Fruit fly (Drosophila melanogaster) whole organism, embryonic: ENCODE measurements around the gene CG31974.
A peak's percentile ranks its signal among the peaks of the same experiment; 100 is the strongest.

Source experiments
- B-H1 ChIP-seq: fragments of 200-800 bp; sonication (Bioruptor generic); IDR thresholded peaks from 3 replicates; pipeline ENCODE4 v1.3.6; 2022; ENCODE audit warnings: missing biosample characterization, missing genetic modification characterization
- CG10543 ChIP-seq: fragments of 200-800 bp; sonication (Bioruptor generic); optimal IDR thresholded peaks from 3 replicates; lab custom pipeline; 2017; ENCODE audit warnings: missing biosample characterization, mild to moderate bottlenecking, missing genetic modification characterization, moderate library complexity
- CG11085 ChIP-seq: fragments of 200-800 bp; sonication (Bioruptor generic); IDR thresholded peaks from 2 replicates; pipeline ENCODE4 v1.3.6; 2022; ENCODE audit warnings: missing biosample characterization, missing genetic modification characterization
- CG11093 ChIP-seq: fragments of 200-800 bp; sonication (Bioruptor generic); IDR thresholded peaks from 3 replicates; pipeline ENCODE4 v1.3.6; 2022; ENCODE audit warnings: missing biosample characterization, missing genetic modification characterization
- CG14050 ChIP-seq: fragments of 200-800 bp; sonication (Bioruptor generic); IDR thresholded peaks from 3 replicates; pipeline ENCODE4 v1.3.6; 2022; ENCODE audit warnings: missing biosample characterization, missing genetic modification characterization
- CG15011 ChIP-seq: fragments of 200-800 bp; sonication (Bioruptor generic); optimal IDR thresholded peaks from 3 replicates; lab custom pipeline; 2018; ENCODE audit warnings: missing biosample characterization, mild to moderate bottlenecking, missing genetic modification characterization
- CG15514 ChIP-seq: fragments of 200-800 bp; sonication (Bioruptor generic); optimal IDR thresholded peaks from 3 replicates; lab custom pipeline; 2017; ENCODE audit warnings: missing biosample characterization, missing genetic modification characterization, mild to moderate bottlenecking, moderate library complexity, missing genetic modification reagents
- CG1647 ChIP-seq: fragments of 200-800 bp; sonication (Bioruptor generic); optimal IDR thresholded peaks from 3 replicates; lab custom pipeline; 2016; ENCODE audit warnings: missing biosample characterization, missing genetic modification characterization
- CG16813 ChIP-seq: fragments of 200-800 bp; sonication (Bioruptor generic); IDR thresholded peaks from 3 replicates; pipeline ENCODE4 v1.3.6; 2022; ENCODE audit warnings: missing biosample characterization, missing genetic modification characterization; ENCODE audit not compliant: partially characterized antibody
- CG17802 ChIP-seq: fragments of 200-800 bp; sonication (Bioruptor generic); optimal IDR thresholded peaks from 2 replicates; lab custom pipeline; 2018; ENCODE audit warnings: missing biosample characterization, mild to moderate bottlenecking, missing genetic modification characterization, moderate library complexity
- CG1792 ChIP-seq: fragments of 200-800 bp; sonication (Bioruptor generic); optimal IDR thresholded peaks from 2 replicates; lab custom pipeline; 2016; ENCODE audit warnings: missing biosample characterization, missing genetic modification characterization
- CG2875 ChIP-seq: fragments of 200-800 bp; sonication (Bioruptor generic); optimal IDR thresholded peaks from 2 replicates; lab custom pipeline; 2017; ENCODE audit warnings: missing biosample characterization, mild to moderate bottlenecking, missing genetic modification characterization, missing genetic modification reagents
- CG31224 ChIP-seq: fragments of 200-800 bp; sonication (Bioruptor generic); IDR thresholded peaks from 2 replicates; pipeline ENCODE4 v1.3.6; 2022; ENCODE audit warnings: missing biosample characterization, missing genetic modification characterization
- CG34224 ChIP-seq: fragments of 200-800 bp; sonication (Bioruptor generic); IDR thresholded peaks from 3 replicates; pipeline ENCODE4 v1.3.6; 2022; ENCODE audit warnings: missing biosample characterization, missing genetic modification characterization; ENCODE audit not compliant: partially characterized antibody
- CG34422 ChIP-seq: fragments of 200-800 bp; sonication (Bioruptor generic); IDR thresholded peaks from 3 replicates; pipeline ENCODE4 v1.3.6; 2022; ENCODE audit warnings: missing biosample characterization, missing genetic modification characterization
- CG4424 ChIP-seq: fragments of 200-800 bp; sonication (Bioruptor generic); optimal IDR thresholded peaks from 3 replicates; lab custom pipeline; 2016; ENCODE audit warnings: missing biosample characterization, missing genetic modification characterization
- CG5245 ChIP-seq: fragments of 200-800 bp; sonication (Bioruptor generic); optimal IDR thresholded peaks from 3 replicates; lab custom pipeline; 2016; ENCODE audit warnings: missing biosample characterization, missing genetic modification characterization
- CG7928 ChIP-seq: fragments of 200-800 bp; sonication (Bioruptor generic); optimal IDR thresholded peaks from 2 replicates; lab custom pipeline; 2017; ENCODE audit warnings: missing biosample characterization, mild to moderate bottlenecking, missing genetic modification characterization
- CG8281 ChIP-seq: fragments of 200-800 bp; sonication (Bioruptor generic); optimal IDR thresholded peaks from 2 replicates; lab custom pipeline; 2018; ENCODE audit warnings: missing biosample characterization, mild to moderate bottlenecking, missing genetic modification characterization, moderate library complexity
- CG8924 ChIP-seq: fragments of 200-800 bp; optimal IDR thresholded peaks from 3 replicates; lab custom pipeline; 2019; ENCODE audit warnings: missing biosample characterization, mild to moderate bottlenecking, missing genetic modification characterization, moderate library complexity
- CG9215 ChIP-seq: fragments of 200-800 bp; sonication (Bioruptor generic); IDR thresholded peaks from 2 replicates; pipeline ENCODE4 v1.3.6; 2022; ENCODE audit warnings: missing biosample characterization, missing genetic modification characterization
- Doc2 ChIP-seq: fragments of 200-800 bp; sonication (Bioruptor generic); IDR thresholded peaks from 2 replicates; pipeline ENCODE4 v1.3.6; 2022; ENCODE audit warnings: missing biosample characterization, missing genetic modification characterization
- Drgx ChIP-seq: fragments of 200-800 bp; sonication (Bioruptor generic); IDR thresholded peaks from 2 replicates; pipeline ENCODE4 v1.3.6; 2022; ENCODE audit warnings: missing biosample characterization, missing genetic modification characterization
- Fer3 ChIP-seq: fragments of 200-800 bp; sonication (Bioruptor generic); optimal IDR thresholded peaks from 2 replicates; lab custom pipeline; 2018; ENCODE audit warnings: missing biosample characterization, mild to moderate bottlenecking, missing genetic modification characterization, moderate library complexity
- Gsc ChIP-seq: fragments of 200-800 bp; sonication (Bioruptor generic); IDR thresholded peaks from 2 replicates; pipeline ENCODE4 v1.3.6; 2022; ENCODE audit warnings: missing biosample characterization, missing genetic modification characterization
- Hr39 ChIP-seq: fragments of >200 bp; optimal IDR thresholded peaks from 2 replicates; lab custom pipeline; 2017
- Lim3 ChIP-seq: fragments of 200-800 bp; sonication (Bioruptor generic); IDR thresholded peaks from 2 replicates; pipeline ENCODE4 v1.3.6; 2022; ENCODE audit warnings: missing biosample characterization, missing genetic modification characterization
- Lpt ChIP-seq: fragments of >200 bp; optimal IDR thresholded peaks from 2 replicates; lab custom pipeline; 2018; ENCODE audit warnings: missing biosample characterization, missing genetic modification characterization
- Max ChIP-seq: fragments of 200-800 bp; sonication (Bioruptor generic); optimal IDR thresholded peaks from 2 replicates; lab custom pipeline; 2016; ENCODE audit warnings: missing biosample characterization, mild to moderate bottlenecking, missing genetic modification characterization
- NC2β ChIP-seq: fragments of 200-800 bp; sonication (Bioruptor generic); optimal IDR thresholded peaks from 2 replicates; lab custom pipeline; 2016; ENCODE audit warnings: missing biosample characterization, missing genetic modification characterization
- Spps ChIP-seq: fragments of 200-800 bp; sonication (Bioruptor generic); optimal IDR thresholded peaks from 2 replicates; lab custom pipeline; 2018; ENCODE audit warnings: missing biosample characterization, mild to moderate bottlenecking, missing genetic modification characterization
- ab ChIP-seq: fragments of 200-800 bp; sonication (Bioruptor generic); optimal IDR thresholded peaks from 2 replicates; lab custom pipeline; 2016; ENCODE audit warnings: missing biosample characterization, missing genetic modification characterization
- br ChIP-seq: fragments of >200 bp; optimal IDR thresholded peaks from 2 replicates; lab custom pipeline; 2017
- cato ChIP-seq: fragments of 200-800 bp; sonication (Bioruptor generic); optimal IDR thresholded peaks from 2 replicates; lab custom pipeline; 2016; ENCODE audit warnings: missing biosample characterization, missing genetic modification characterization, borderline replicate concordance
- cwo ChIP-seq: fragments of 200-800 bp; sonication (Bioruptor generic); optimal IDR thresholded peaks from 3 replicates; lab custom pipeline; 2017; ENCODE audit warnings: missing biosample characterization, missing genetic modification characterization, mild to moderate bottlenecking, moderate library complexity, missing genetic modification reagents
- dan ChIP-seq: fragments of 200-800 bp; sonication (Bioruptor generic); IDR thresholded peaks from 2 replicates; pipeline ENCODE4 v1.3.6; 2022; ENCODE audit warnings: missing biosample characterization, missing genetic modification characterization
- dmrt99B ChIP-seq: fragments of 200-800 bp; sonication (Bioruptor generic); optimal IDR thresholded peaks from 2 replicates; lab custom pipeline; 2018; ENCODE audit warnings: missing biosample characterization, mild to moderate bottlenecking, missing genetic modification characterization, moderate library complexity
- esg ChIP-seq: fragments of 200-800 bp; sonication (Bioruptor generic); conservative IDR thresholded peaks from 2 replicates; pipeline ENCODE4 v1.3.6; 2022; ENCODE audit warnings: missing biosample characterization, missing genetic modification characterization
- fd102C ChIP-seq: fragments of 200-800 bp; sonication (Bioruptor generic); optimal IDR thresholded peaks from 2 replicates; lab custom pipeline; 2018; ENCODE audit warnings: missing biosample characterization, mild to moderate bottlenecking, missing genetic modification characterization, moderate library complexity
- mam ChIP-seq: fragments of 200-800 bp; sonication (Bioruptor generic); optimal IDR thresholded peaks from 3 replicates; lab custom pipeline; 2016; ENCODE audit warnings: missing biosample characterization, missing genetic modification characterization
- pita ChIP-seq: fragments of 200-800 bp; sonication (Bioruptor generic); optimal IDR thresholded peaks from 2 replicates; lab custom pipeline; 2017; ENCODE audit warnings: missing biosample characterization, mild to moderate bottlenecking, missing genetic modification characterization
- pnt ChIP-seq: fragments of 200-800 bp; sonication (Bioruptor generic); optimal IDR thresholded peaks from 3 replicates; lab custom pipeline; 2016; ENCODE audit warnings: missing biosample characterization, missing genetic modification characterization
- psq ChIP-seq: fragments of 200-800 bp; sonication (Bioruptor generic); optimal IDR thresholded peaks from 2 replicates; lab custom pipeline; 2017; ENCODE audit warnings: missing biosample characterization, missing genetic modification characterization
- salm ChIP-seq: fragments of 200-800 bp; sonication (Bioruptor generic); optimal IDR thresholded peaks from 2 replicates; lab custom pipeline; 2018; ENCODE audit warnings: missing biosample characterization, mild to moderate bottlenecking, missing genetic modification characterization
- sc ChIP-seq, 3 experiments: fragments of >200 bp in 2 of 3; fragments of 200-800 bp in 1 of 3; sonication (Bioruptor generic) in 1 of 3; optimal IDR thresholded peaks; 2 replicates in 2 of 3; 3 replicates in 1 of 3; lab custom pipeline; 2017; ENCODE audit warnings: mild to moderate bottlenecking in 1 of 3, missing biosample characterization in 1 of 3, missing genetic modification characterization in 1 of 3, missing genetic modification reagents in 1 of 3
- tin ChIP-seq: fragments of 200-800 bp; sonication (Bioruptor generic); optimal IDR thresholded peaks from 3 replicates; lab custom pipeline; 2016; ENCODE audit warnings: missing biosample characterization, missing genetic modification characterization
- twi ChIP-seq: fragments of 200-800 bp; optimal IDR thresholded peaks from 2 replicates; lab custom pipeline; 2019; ENCODE audit warnings: missing biosample characterization, mild to moderate bottlenecking, missing genetic modification characterization, moderate library complexity
- tx ChIP-seq: fragments of 200-800 bp; sonication (Bioruptor generic); optimal IDR thresholded peaks from 2 replicates; lab custom pipeline; 2016; ENCODE audit warnings: missing biosample characterization, missing genetic modification characterization
- vnd ChIP-seq: fragments of 200-800 bp; sonication (Bioruptor generic); IDR thresholded peaks from 3 replicates; pipeline ENCODE4 v1.3.6; 2022; ENCODE audit warnings: missing biosample characterization, missing genetic modification characterization; ENCODE audit not compliant: partially characterized antibody
- wor ChIP-seq: fragments of 200-800 bp; sonication (Bioruptor generic); IDR thresholded peaks from 2 replicates; pipeline ENCODE4 v1.3.6; 2022; ENCODE audit warnings: missing biosample characterization, missing genetic modification characterization

CG31974 gene

dm6 chr2L:131466-132270, 11.2 kb downstream of the CG31974 start, which contains the start of gene Gs1 (continued):
- TF ChIP-seq Doc2 (GFP tag; lab: Robert Waterston, UW) (no peak), mam (GFP tag; lab: Kevin White, UChicago) (no peak), CG9215 (no peak), CG16813 (GFP tag; lab: Robert Waterston, UW) (no peak), CG8924 (tag; lab: Kevin White, UChicago) (no peak), CG14050 (GFP tag; lab: Robert Waterston, UW) (no peak), Hr39 (lab: Kevin White, UChicago) (no peak), tin (GFP tag; lab: Kevin White, UChicago) (no peak), B-H1 (no peak; the same call in 2 of the 3 replicates), CG11093 (GFP tag; lab: Robert Waterston, UW) (no peak), fd102C (GFP tag; lab: Kevin White, UChicago) (no peak), CG1647 (GFP tag; lab: Kevin White, UChicago) (no peak), CG2875 (GFP tag; lab: Kevin White, UChicago) (no peak), psq (GFP tag; lab: Kevin White, UChicago) (no peak), dan (GFP tag; lab: Robert Waterston, UW) (no peak), CG34422 (GFP tag; lab: Robert Waterston, UW) (peak; percentile 32; the same call in 1 of the 3 replicates), cwo (GFP tag; lab: Kevin White, UChicago) (peak; percentile 61), CG17802 (tag; lab: Kevin White, UChicago) (no peak), CG31224 (GFP tag; lab: Robert Waterston, UW) (no peak), pita (GFP tag; lab: Kevin White, UChicago) (no peak), twi (tag; lab: Kevin White, UChicago) (no peak), pnt (GFP tag; lab: Kevin White, UChicago) (no peak), CG5245 (GFP tag; lab: Kevin White, UChicago) (no peak), Lpt (no peak), cato (GFP tag; lab: Kevin White, UChicago) (no peak), Max (GFP tag; lab: Kevin White, UChicago) (no peak), tx (no peak), Spps (no peak), salm (tag; lab: Kevin White, UChicago) (peak; percentile 57), CG34224 (peak; percentile 68; the same call in 2 of the 3 replicates), vnd (GFP tag; lab: Robert Waterston, UW) (no peak), CG7928 (GFP tag; lab: Kevin White, UChicago) (no peak), ab (GFP tag; lab: Kevin White, UChicago) (no peak), esg (GFP tag; lab: Robert Waterston, UW) (no peak), Drgx (GFP tag; lab: Robert Waterston, UW) (peak; percentile 58), CG15011 (GFP tag; lab: Kevin White, UChicago) (no peak), CG10543 (peak; percentile 89), Lim3 (GFP tag; lab: Robert Waterston, UW) (no peak), dmrt99B (tag; lab: Kevin White, UChicago) (peak; percentile 33), br (lab: Kevin White, UChicago) (no peak), CG1792 (GFP tag; lab: Kevin White, UChicago) (no peak), CG11085 (no peak), wor (no peak), Fer3 (tag; lab: Kevin White, UChicago) (peak; percentile 50), NC2β (GFP tag; lab: Kevin White, UChicago) (no peak), CG15514 (GFP tag; lab: Kevin White, UChicago) (peak; percentile 44), sc (optimal IDR thresholded peaks at IDR 0.05; lab: Kevin White, UChicago) (no peak), sc (GFP tag; optimal IDR thresholded peaks at IDR 0.05; lab: Kevin White, UChicago) (no peak), Gsc (GFP tag; lab: Robert Waterston, UW) (no peak), CG8281 (tag; lab: Kevin White, UChicago) (no peak), CG4424 (GFP tag; lab: Kevin White, UChicago) (peak; percentile 11)
